Worm (Caenorhabditis elegans): ENCODE results near the gene Y41E3.7.

- TF ChIP-seq lim-6 (tag; optimal IDR thresholded peaks at IDR 0.05) = no peak
- TF ChIP-seq Y22D7AL.16 (tag; optimal IDR thresholded peaks at IDR 0.05) = no peak
- TF ChIP-seq ceh-2 (tag; optimal IDR thresholded peaks at IDR 0.05) = no peak
- TF ChIP-seq ceh-9 (tag; optimal IDR thresholded peaks at IDR 0.05) = no peak
- TF ChIP-seq hlh-13 (GFP tag; optimal IDR thresholded peaks at IDR 0.05) = no peak
These were observed 28.8 kb upstream of the Y41E3.7 start for ce11 chrIV:14985019-14985418.
